Fruit fly (Drosophila melanogaster) whole organism, embryonic: ENCODE results near the gene CG5056.
A peak's percentile ranks its signal among the peaks of the same experiment; 100 is the strongest.

Experiments
- Antp ChIP-seq: fragments of 200-800 bp; sonication (Bioruptor generic); optimal IDR thresholded peaks from 3 replicates; lab custom pipeline; 2016; ENCODE audit warnings: missing biosample characterization, missing genetic modification characterization
- BEAF-32 ChIP-seq: fragments of 200-800 bp; sonication (Bioruptor generic); optimal IDR thresholded peaks from 3 replicates; lab custom pipeline; 2017; ENCODE audit warnings: missing biosample characterization, missing genetic modification characterization, mild to moderate bottlenecking, moderate library complexity, missing genetic modification reagents
- CG10979 ChIP-seq: fragments of 200-800 bp; sonication (Bioruptor generic); optimal IDR thresholded peaks from 2 replicates; lab custom pipeline; 2018; ENCODE audit warnings: missing biosample characterization, mild to moderate bottlenecking, missing genetic modification characterization, moderate library complexity
- CG11696 ChIP-seq: fragments of 200-800 bp; sonication (Bioruptor generic); IDR thresholded peaks from 2 replicates; pipeline ENCODE4 v1.3.6; 2022; ENCODE audit warnings: missing biosample characterization, missing genetic modification characterization
- CG12104 ChIP-seq: fragments of 200-800 bp; sonication (Bioruptor generic); optimal IDR thresholded peaks from 3 replicates; lab custom pipeline; 2016; ENCODE audit warnings: missing biosample characterization, missing genetic modification characterization
- CG12659 ChIP-seq: fragments of 200-800 bp; sonication (Bioruptor generic); optimal IDR thresholded peaks from 3 replicates; lab custom pipeline; 2017; ENCODE audit warnings: mild to moderate bottlenecking, missing biosample characterization, missing genetic modification reagents, missing genetic modification characterization
- CG12769 ChIP-seq: fragments of 200-800 bp; sonication (Bioruptor generic); optimal IDR thresholded peaks from 2 replicates; lab custom pipeline; 2019; ENCODE audit warnings: missing biosample characterization, mild to moderate bottlenecking, missing genetic modification characterization, moderate library complexity
- CG15514 ChIP-seq: fragments of 200-800 bp; sonication (Bioruptor generic); optimal IDR thresholded peaks from 3 replicates; lab custom pipeline; 2017; ENCODE audit warnings: missing biosample characterization, missing genetic modification characterization, mild to moderate bottlenecking, moderate library complexity, missing genetic modification reagents
- CG16813 ChIP-seq: fragments of 200-800 bp; sonication (Bioruptor generic); IDR thresholded peaks from 3 replicates; pipeline ENCODE4 v1.3.6; 2022; ENCODE audit warnings: missing biosample characterization, missing genetic modification characterization; ENCODE audit not compliant: partially characterized antibody
- CG17385 ChIP-seq: fragments of 200-800 bp; sonication (Bioruptor generic); optimal IDR thresholded peaks from 3 replicates; lab custom pipeline; 2018; ENCODE audit warnings: missing biosample characterization, mild to moderate bottlenecking, missing genetic modification characterization
- CG17568 ChIP-seq: fragments of 200-800 bp; sonication (Bioruptor generic); optimal IDR thresholded peaks from 2 replicates; lab custom pipeline; 2018; ENCODE audit warnings: missing biosample characterization, mild to moderate bottlenecking, missing genetic modification characterization, moderate library complexity
- CG31388 ChIP-seq: fragments of 200-800 bp; sonication (Bioruptor generic); optimal IDR thresholded peaks from 2 replicates; lab custom pipeline; 2016; ENCODE audit warnings: missing biosample characterization, missing genetic modification characterization
- CG32532 ChIP-seq: fragments of 200-800 bp; sonication (Bioruptor generic); IDR thresholded peaks from 2 replicates; pipeline ENCODE4 v1.3.6; 2022; ENCODE audit warnings: missing biosample characterization, missing genetic modification characterization
- CG34224 ChIP-seq: fragments of 200-800 bp; sonication (Bioruptor generic); IDR thresholded peaks from 3 replicates; pipeline ENCODE4 v1.3.6; 2022; ENCODE audit warnings: missing biosample characterization, missing genetic modification characterization; ENCODE audit not compliant: partially characterized antibody
- CG4282 ChIP-seq: fragments of 200-800 bp; sonication (Bioruptor generic); optimal IDR thresholded peaks from 2 replicates; lab custom pipeline; 2016; ENCODE audit warnings: missing biosample characterization, missing genetic modification characterization
- CG4730 ChIP-seq: fragments of 200-800 bp; sonication (Bioruptor generic); IDR thresholded peaks from 2 replicates; pipeline ENCODE4 v1.3.6; 2022; ENCODE audit warnings: missing biosample characterization, missing genetic modification characterization
- CG6791 ChIP-seq: fragments of 200-800 bp; sonication (Bioruptor generic); IDR thresholded peaks from 3 replicates; pipeline ENCODE4 v1.3.6; 2022; ENCODE audit warnings: missing biosample characterization, missing genetic modification characterization; ENCODE audit not compliant: partially characterized antibody
- CG8359 ChIP-seq: fragments of 200-800 bp; sonication (Bioruptor generic); optimal IDR thresholded peaks from 2 replicates; lab custom pipeline; 2017; ENCODE audit warnings: missing biosample characterization, mild to moderate bottlenecking, missing genetic modification characterization, borderline replicate concordance
- Dp ChIP-seq: fragments of 200-800 bp; sonication (Bioruptor generic); optimal IDR thresholded peaks from 2 replicates; lab custom pipeline; 2018; ENCODE audit warnings: missing biosample characterization, mild to moderate bottlenecking, missing genetic modification characterization, moderate library complexity
- Elba2 ChIP-seq: fragments of 200-800 bp; sonication (Bioruptor generic); optimal IDR thresholded peaks from 3 replicates; lab custom pipeline; 2016; ENCODE audit warnings: missing biosample characterization, missing genetic modification characterization
- HHEX ChIP-seq: fragments of 200-800 bp; sonication (Bioruptor generic); optimal IDR thresholded peaks from 3 replicates; lab custom pipeline; 2017; ENCODE audit warnings: missing biosample characterization, mild to moderate bottlenecking, missing genetic modification characterization, missing genetic modification reagents
- Hand ChIP-seq: fragments of 200-800 bp; sonication (Bioruptor generic); optimal IDR thresholded peaks from 2 replicates; lab custom pipeline; 2017; ENCODE audit warnings: mild to moderate bottlenecking, missing biosample characterization, missing genetic modification reagents, missing genetic modification characterization
- Lim3 ChIP-seq: fragments of 200-800 bp; sonication (Bioruptor generic); IDR thresholded peaks from 2 replicates; pipeline ENCODE4 v1.3.6; 2022; ENCODE audit warnings: missing biosample characterization, missing genetic modification characterization
- MESR4 ChIP-seq: fragments of 200-800 bp; sonication (Bioruptor generic); optimal IDR thresholded peaks from 2 replicates; lab custom pipeline; 2018; ENCODE audit warnings: missing biosample characterization, mild to moderate bottlenecking, missing genetic modification characterization, moderate library complexity
- Opbp ChIP-seq: fragments of 200-800 bp; sonication (Bioruptor generic); IDR thresholded peaks from 3 replicates; pipeline ENCODE4 v1.3.6; 2022; ENCODE audit warnings: missing biosample characterization, missing genetic modification characterization; ENCODE audit not compliant: partially characterized antibody
- Poxn ChIP-seq: fragments of 200-800 bp; sonication (Bioruptor generic); IDR thresholded peaks from 2 replicates; pipeline ENCODE4 v1.3.6; 2022; ENCODE audit warnings: missing biosample characterization, missing genetic modification characterization
- Scr ChIP-seq: fragments of 200-800 bp; sonication (Bioruptor generic); IDR thresholded peaks from 2 replicates; pipeline ENCODE4 v1.3.6; 2022; ENCODE audit warnings: missing biosample characterization, missing genetic modification characterization; ENCODE audit not compliant: partially characterized antibody
- Sox102F ChIP-seq: fragments of 200-800 bp; sonication (Bioruptor generic); optimal IDR thresholded peaks from 2 replicates; lab custom pipeline; 2018; ENCODE audit warnings: missing biosample characterization, mild to moderate bottlenecking, missing genetic modification characterization, moderate library complexity
- Spps ChIP-seq: fragments of 200-800 bp; sonication (Bioruptor generic); optimal IDR thresholded peaks from 2 replicates; lab custom pipeline; 2018; ENCODE audit warnings: missing biosample characterization, mild to moderate bottlenecking, missing genetic modification characterization
- Sry-β ChIP-seq: fragments of 200-800 bp; sonication (Bioruptor generic); optimal IDR thresholded peaks from 2 replicates; lab custom pipeline; 2018; ENCODE audit warnings: missing biosample characterization, mild to moderate bottlenecking, missing genetic modification characterization, moderate library complexity
- Xbp1 ChIP-seq: fragments of 200-800 bp; sonication (Bioruptor generic); optimal IDR thresholded peaks from 3 replicates; lab custom pipeline; 2016; ENCODE audit warnings: missing biosample characterization, mild to moderate bottlenecking, missing genetic modification characterization
- ap ChIP-seq: fragments of 200-800 bp; sonication (Bioruptor generic); IDR thresholded peaks from 2 replicates; pipeline ENCODE4 v1.3.6; 2022; ENCODE audit warnings: missing biosample characterization, missing genetic modification characterization
- btn ChIP-seq: fragments of 200-800 bp; sonication (Bioruptor generic); optimal IDR thresholded peaks from 2 replicates; lab custom pipeline; 2016; ENCODE audit warnings: missing biosample characterization, missing genetic modification characterization
- cwo ChIP-seq: fragments of 200-800 bp; sonication (Bioruptor generic); optimal IDR thresholded peaks from 3 replicates; lab custom pipeline; 2017; ENCODE audit warnings: missing biosample characterization, missing genetic modification characterization, mild to moderate bottlenecking, moderate library complexity, missing genetic modification reagents
- eve ChIP-seq, 2 experiments: fragments of >200 bp; optimal IDR thresholded peaks; 2 replicates each; lab custom pipeline; 2017; ENCODE audit warnings: missing biosample characterization in 2 of 2, missing genetic modification characterization in 2 of 2
- gfzf ChIP-seq: fragments of 200-800 bp; sonication (Bioruptor generic); optimal IDR thresholded peaks from 2 replicates; lab custom pipeline; 2016; ENCODE audit warnings: missing biosample characterization, mild to moderate bottlenecking, missing genetic modification characterization, moderate library complexity
- gt ChIP-seq: fragments of 200-800 bp; sonication (Bioruptor generic); IDR thresholded peaks from 2 replicates; pipeline ENCODE4 v1.3.6; 2022; ENCODE audit warnings: missing biosample characterization, missing genetic modification characterization
- klu ChIP-seq: fragments of 200-800 bp; sonication (Bioruptor generic); IDR thresholded peaks from 2 replicates; pipeline ENCODE4 v1.3.6; 2022; ENCODE audit warnings: missing biosample characterization, missing genetic modification characterization
- lov ChIP-seq, 2 experiments: fragments of 200-800 bp in 1 of 2; fragments of >200 bp in 1 of 2; sonication (Bioruptor generic) in 1 of 2; IDR thresholded peaks in 1 of 2; optimal IDR thresholded peaks in 1 of 2; 2 replicates in 1 of 2; 3 replicates in 1 of 2; pipeline versions ENCODE4 v1.3.6 to Lab custom; 2017 to 2022; ENCODE audit warnings: missing biosample characterization in 1 of 2, missing genetic modification characterization in 1 of 2
- oc ChIP-seq: fragments of 200-800 bp; sonication (Bioruptor generic); optimal IDR thresholded peaks from 2 replicates; lab custom pipeline; 2018; ENCODE audit warnings: missing biosample characterization, mild to moderate bottlenecking, missing genetic modification characterization, moderate library complexity
- phol ChIP-seq: fragments of 200-800 bp; sonication (Bioruptor generic); optimal IDR thresholded peaks from 3 replicates; lab custom pipeline; 2018; ENCODE audit warnings: missing biosample characterization, mild to moderate bottlenecking, missing genetic modification characterization, moderate library complexity
- pzg ChIP-seq: fragments of 200-800 bp; sonication (Bioruptor generic); optimal IDR thresholded peaks from 3 replicates; lab custom pipeline; 2018; ENCODE audit warnings: missing biosample characterization, mild to moderate bottlenecking, missing genetic modification characterization, moderate library complexity
- schlank ChIP-seq: fragments of 200-800 bp; sonication (Bioruptor generic); optimal IDR thresholded peaks from 2 replicates; lab custom pipeline; 2018; ENCODE audit warnings: missing biosample characterization, mild to moderate bottlenecking, missing genetic modification characterization
- sisA ChIP-seq: fragments of 200-800 bp; sonication (Bioruptor generic); IDR thresholded peaks from 2 replicates; pipeline ENCODE4 v1.3.6; 2022; ENCODE audit warnings: missing biosample characterization, missing genetic modification characterization
- sna ChIP-seq: fragments of 200-800 bp; sonication (Bioruptor generic); IDR thresholded peaks from 2 replicates; pipeline ENCODE4 v1.3.6; 2022; ENCODE audit warnings: missing biosample characterization, missing genetic modification characterization; ENCODE audit not compliant: partially characterized antibody
- sug ChIP-seq: fragments of 200-800 bp; optimal IDR thresholded peaks from 2 replicates; lab custom pipeline; 2019; ENCODE audit warnings: missing biosample characterization, mild to moderate bottlenecking, missing genetic modification characterization, moderate library complexity
- unpg ChIP-seq: fragments of 200-800 bp; sonication (Bioruptor generic); optimal IDR thresholded peaks from 3 replicates; lab custom pipeline; 2018; ENCODE audit warnings: missing biosample characterization, mild to moderate bottlenecking, missing genetic modification characterization, moderate library complexity
- vfl ChIP-seq: fragments of 200-800 bp; sonication (Bioruptor generic); optimal IDR thresholded peaks from 2 replicates; lab custom pipeline; 2016; ENCODE audit warnings: missing biosample characterization, missing genetic modification characterization
- wor ChIP-seq: fragments of 200-800 bp; sonication (Bioruptor generic); IDR thresholded peaks from 2 replicates; pipeline ENCODE4 v1.3.6; 2022; ENCODE audit warnings: missing biosample characterization, missing genetic modification characterization

The CG5056 gene

dm6 chr2L:10341405-10341804 lies 25.1 kb upstream of the CG5056 start, which contains the start of gene CG31715 (continued):
- TF ChIP-seq MESR4 (GFP tag; lab: Kevin White, UChicago) (peak; percentile 25), lov (optimal IDR thresholded peaks at IDR 0.05; lab: Kevin White, UChicago) (no peak), lov (GFP tag; IDR thresholded peaks at IDR 0.05; lab: Robert Waterston, UW) (no peak), CG32532 (peak; percentile 58; the same call in 1 of the 2 replicates), wor (no peak), eve (GFP tag; optimal IDR thresholded peaks at IDR 0.05; lab: Kevin White, UChicago) (no peak), CG8359 (GFP tag; lab: Kevin White, UChicago) (no peak), Poxn (GFP tag; lab: Robert Waterston, UW) (no peak), sug (peak; percentile 15), CG16813 (GFP tag; lab: Robert Waterston, UW) (peak; percentile 47; the same call in 1 of the 3 replicates), sisA (GFP tag; lab: Robert Waterston, UW) (no peak), oc (tag; lab: Kevin White, UChicago) (no peak), CG12104 (no peak), Opbp (GFP tag; lab: Robert Waterston, UW) (peak; percentile 45; the same call in 1 of the 3 replicates), sna (GFP tag; lab: Robert Waterston, UW) (no peak), CG10979 (peak; percentile 4), cwo (GFP tag; lab: Kevin White, UChicago) (no peak), klu (no peak), CG4730 (GFP tag; lab: Robert Waterston, UW) (no peak), CG12659 (peak; percentile 23), Scr (GFP tag; lab: Robert Waterston, UW) (peak; percentile 51), Lim3 (GFP tag; lab: Robert Waterston, UW) (no peak), gfzf (peak; percentile 34), CG12769 (no peak), vfl (no peak), CG4282 (GFP tag; lab: Kevin White, UChicago) (no peak), CG6791 (GFP tag; lab: Robert Waterston, UW) (no peak), Elba2 (no peak), pzg (GFP tag; lab: Kevin White, UChicago) (peak; percentile 42), schlank (tag; lab: Kevin White, UChicago) (no peak), ap (GFP tag; lab: Robert Waterston, UW) (no peak), Sox102F (GFP tag; lab: Kevin White, UChicago) (no peak), btn (no peak), Sry-β (GFP tag; lab: Kevin White, UChicago) (no peak), CG17568 (no peak), Dp (peak; percentile 12), phol (peak; percentile 13), Hand (no peak), CG17385 (GFP tag; lab: Kevin White, UChicago) (no peak), Antp (GFP tag; lab: Kevin White, UChicago) (no peak), CG15514 (GFP tag; lab: Kevin White, UChicago) (peak; percentile 37), BEAF-32 (GFP tag; lab: Kevin White, UChicago) (peak; percentile 67), HHEX (GFP tag; lab: Kevin White, UChicago) (no peak), CG34224 (GFP tag; lab: Robert Waterston, UW) (peak; percentile 72), Xbp1 (peak; percentile 20), CG11696 (GFP tag; lab: Robert Waterston, UW) (no peak), unpg (GFP tag; lab: Kevin White, UChicago) (peak; percentile 40), gt (no peak), Spps (tag; lab: Kevin White, UChicago) (no peak), CG31388 (GFP tag; lab: Kevin White, UChicago) (no peak)
